Fruit fly (Drosophila melanogaster) whole organism, embryonic: ENCODE results near the gene Pgant7.

Source experiments
- Antp ChIP-seq: fragments of 200-800 bp; sonication (Bioruptor generic); optimal IDR thresholded peaks from 3 replicates; lab custom pipeline; 2016; ENCODE audit warnings: missing biosample characterization, missing genetic modification characterization
- Atf-2 ChIP-seq: fragments of 200-800 bp; sonication (Bioruptor generic); optimal IDR thresholded peaks from 2 replicates; lab custom pipeline; 2016; ENCODE audit warnings: missing biosample characterization, missing genetic modification characterization
- Atf6 ChIP-seq: fragments of 200-800 bp; sonication (Bioruptor generic); IDR thresholded peaks from 2 replicates; pipeline ENCODE4 v1.3.6; 2022; ENCODE audit warnings: missing biosample characterization, missing genetic modification characterization
- Bteb2 ChIP-seq: fragments of 200-800 bp; sonication (Bioruptor generic); optimal IDR thresholded peaks from 2 replicates; lab custom pipeline; 2016; ENCODE audit warnings: missing biosample characterization, missing genetic modification characterization
- CG10321 ChIP-seq: fragments of 200-800 bp; sonication (Bioruptor generic); IDR thresholded peaks from 2 replicates; pipeline ENCODE4 v1.3.6; 2022; ENCODE audit warnings: missing biosample characterization, missing genetic modification characterization
- CG10366 ChIP-seq: fragments of 200-800 bp; sonication (Bioruptor generic); IDR thresholded peaks from 2 replicates; pipeline ENCODE4 v1.3.6; 2022; ENCODE audit warnings: missing biosample characterization, missing genetic modification characterization
- CG17361 ChIP-seq: fragments of 200-800 bp; sonication (Bioruptor generic); IDR thresholded peaks from 3 replicates; pipeline ENCODE4 v1.3.6; 2022; ENCODE audit warnings: missing biosample characterization, missing genetic modification characterization
- CG17568 ChIP-seq: fragments of 200-800 bp; sonication (Bioruptor generic); optimal IDR thresholded peaks from 2 replicates; lab custom pipeline; 2018; ENCODE audit warnings: missing biosample characterization, mild to moderate bottlenecking, missing genetic modification characterization, moderate library complexity
- CG18764 ChIP-seq: fragments of 200-800 bp; sonication (Bioruptor generic); optimal IDR thresholded peaks from 3 replicates; lab custom pipeline; 2016; ENCODE audit warnings: missing biosample characterization, missing genetic modification characterization
- CG34224 ChIP-seq: fragments of 200-800 bp; sonication (Bioruptor generic); IDR thresholded peaks from 3 replicates; pipeline ENCODE4 v1.3.6; 2022; ENCODE audit warnings: missing biosample characterization, missing genetic modification characterization; ENCODE audit not compliant: partially characterized antibody
- CG34422 ChIP-seq: fragments of 200-800 bp; sonication (Bioruptor generic); IDR thresholded peaks from 3 replicates; pipeline ENCODE4 v1.3.6; 2022; ENCODE audit warnings: missing biosample characterization, missing genetic modification characterization
- CG3995 ChIP-seq: fragments of 200-800 bp; sonication (Bioruptor generic); optimal IDR thresholded peaks from 3 replicates; lab custom pipeline; 2016; ENCODE audit warnings: missing biosample characterization, missing genetic modification characterization
- CG4282 ChIP-seq: fragments of 200-800 bp; sonication (Bioruptor generic); optimal IDR thresholded peaks from 2 replicates; lab custom pipeline; 2016; ENCODE audit warnings: missing biosample characterization, missing genetic modification characterization
- CG6254 ChIP-seq: fragments of 200-800 bp; sonication (Bioruptor generic); optimal IDR thresholded peaks from 3 replicates; lab custom pipeline; 2017; ENCODE audit warnings: mild to moderate bottlenecking, missing biosample characterization, missing genetic modification reagents, missing genetic modification characterization
- CG6765 ChIP-seq: fragments of 200-800 bp; sonication (Bioruptor generic); optimal IDR thresholded peaks from 3 replicates; lab custom pipeline; 2017; ENCODE audit warnings: missing biosample characterization, mild to moderate bottlenecking, missing genetic modification characterization
- CG8089 ChIP-seq: fragments of 200-800 bp; sonication (Bioruptor generic); optimal IDR thresholded peaks from 3 replicates; lab custom pipeline; 2016; ENCODE audit warnings: missing biosample characterization, missing genetic modification characterization
- CG8765 ChIP-seq: fragments of 200-800 bp; sonication (Bioruptor generic); IDR thresholded peaks from 2 replicates; pipeline ENCODE4 v1.3.6; 2022; ENCODE audit warnings: missing biosample characterization, missing genetic modification characterization
- CG8944 ChIP-seq: fragments of 200-800 bp; sonication (Bioruptor generic); optimal IDR thresholded peaks from 3 replicates; lab custom pipeline; 2016; ENCODE audit warnings: missing biosample characterization, missing genetic modification characterization
- CG9817 ChIP-seq: fragments of 200-800 bp; sonication (Bioruptor generic); optimal IDR thresholded peaks from 2 replicates; lab custom pipeline; 2018; ENCODE audit warnings: missing biosample characterization, mild to moderate bottlenecking, missing genetic modification characterization, moderate library complexity
- D19B ChIP-seq: fragments of 200-800 bp; sonication (Bioruptor generic); optimal IDR thresholded peaks from 2 replicates; lab custom pipeline; 2017; ENCODE audit warnings: missing biosample characterization, mild to moderate bottlenecking, missing genetic modification characterization
- Doc3 ChIP-seq: fragments of 200-800 bp; sonication (Bioruptor generic); IDR thresholded peaks from 3 replicates; pipeline ENCODE4 v1.3.6; 2022; ENCODE audit warnings: missing biosample characterization, missing genetic modification characterization; ENCODE audit not compliant: partially characterized antibody
- Elba2 ChIP-seq: fragments of 200-800 bp; sonication (Bioruptor generic); optimal IDR thresholded peaks from 3 replicates; lab custom pipeline; 2016; ENCODE audit warnings: missing biosample characterization, missing genetic modification characterization
- NFAT ChIP-seq: fragments of 200-800 bp; sonication (Bioruptor generic); IDR thresholded peaks from 2 replicates; pipeline ENCODE4 v1.3.6; 2022; ENCODE audit warnings: missing biosample characterization, missing genetic modification characterization
- Oli ChIP-seq: fragments of 200-800 bp; sonication (Bioruptor generic); optimal IDR thresholded peaks from 2 replicates; lab custom pipeline; 2018; ENCODE audit warnings: missing biosample characterization, mild to moderate bottlenecking, missing genetic modification characterization, moderate library complexity
- Vsx1 ChIP-seq: fragments of 200-800 bp; sonication (Bioruptor generic); optimal IDR thresholded peaks from 2 replicates; lab custom pipeline; 2017; ENCODE audit warnings: missing biosample characterization, mild to moderate bottlenecking, missing genetic modification characterization, missing genetic modification reagents
- ac ChIP-seq: fragments of 200-800 bp; sonication (Bioruptor generic); optimal IDR thresholded peaks from 3 replicates; lab custom pipeline; 2017; ENCODE audit warnings: missing biosample characterization, mild to moderate bottlenecking, missing genetic modification characterization
- esg ChIP-seq: fragments of 200-800 bp; sonication (Bioruptor generic); conservative IDR thresholded peaks from 2 replicates; pipeline ENCODE4 v1.3.6; 2022; ENCODE audit warnings: missing biosample characterization, missing genetic modification characterization
- exex ChIP-seq: fragments of 200-800 bp; sonication (Bioruptor generic); optimal IDR thresholded peaks from 4 replicates; lab custom pipeline; 2018; ENCODE audit warnings: missing biosample characterization, mild to moderate bottlenecking, missing genetic modification characterization, moderate library complexity
- grn ChIP-seq: fragments of 200-800 bp; sonication (Bioruptor generic); optimal IDR thresholded peaks from 3 replicates; lab custom pipeline; 2017; ENCODE audit warnings: missing biosample characterization, missing genetic modification characterization
- gt ChIP-seq: fragments of 200-800 bp; sonication (Bioruptor generic); IDR thresholded peaks from 2 replicates; pipeline ENCODE4 v1.3.6; 2022; ENCODE audit warnings: missing biosample characterization, missing genetic modification characterization
- inv ChIP-seq: fragments of 200-800 bp; sonication (Bioruptor generic); IDR thresholded peaks from 2 replicates; pipeline ENCODE4 v1.3.6; 2022; ENCODE audit warnings: missing biosample characterization, missing genetic modification characterization; ENCODE audit not compliant: partially characterized antibody
- knrl ChIP-seq: fragments of 200-800 bp; sonication (Bioruptor generic); IDR thresholded peaks from 3 replicates; pipeline ENCODE4 v1.3.6; 2022; ENCODE audit warnings: missing biosample characterization, missing genetic modification characterization; ENCODE audit not compliant: partially characterized antibody
- lbe ChIP-seq: fragments of 200-800 bp; sonication (Bioruptor generic); optimal IDR thresholded peaks from 2 replicates; lab custom pipeline; 2016; ENCODE audit warnings: missing biosample characterization, mild to moderate bottlenecking, missing genetic modification characterization
- nau ChIP-seq: fragments of 200-800 bp; sonication (Bioruptor generic); optimal IDR thresholded peaks from 3 replicates; lab custom pipeline; 2017; ENCODE audit warnings: missing biosample characterization, mild to moderate bottlenecking, missing genetic modification characterization, missing genetic modification reagents
- nmo ChIP-seq: fragments of 200-800 bp; sonication (Bioruptor generic); optimal IDR thresholded peaks from 2 replicates; lab custom pipeline; 2018; ENCODE audit warnings: missing biosample characterization, mild to moderate bottlenecking, missing genetic modification characterization, moderate library complexity
- pb ChIP-seq: fragments of 200-800 bp; sonication (Bioruptor generic); optimal IDR thresholded peaks from 3 replicates; lab custom pipeline; 2016; ENCODE audit warnings: missing biosample characterization, missing genetic modification characterization
- phol ChIP-seq: fragments of 200-800 bp; sonication (Bioruptor generic); optimal IDR thresholded peaks from 3 replicates; lab custom pipeline; 2018; ENCODE audit warnings: missing biosample characterization, mild to moderate bottlenecking, missing genetic modification characterization, moderate library complexity
- prd ChIP-seq, 3 experiments: fragments of >200 bp in 2 of 3; fragments of 200-800 bp in 1 of 3; sonication (Bioruptor generic) in 1 of 3; optimal IDR thresholded peaks in 2 of 3; IDR thresholded peaks in 1 of 3; 2 replicates in 2 of 3; 3 replicates in 1 of 3; pipeline versions ENCODE4 v1.3.6 to Lab custom; 2017 to 2022; ENCODE audit warnings: missing biosample characterization in 1 of 3, missing genetic modification characterization in 1 of 3
- pros ChIP-seq: fragments of 200-800 bp; sonication (Bioruptor generic); optimal IDR thresholded peaks from 3 replicates; lab custom pipeline; 2019; ENCODE audit warnings: missing biosample characterization, mild to moderate bottlenecking, missing genetic modification characterization, moderate library complexity
- run ChIP-seq: fragments of 200-800 bp; sonication (Bioruptor generic); optimal IDR thresholded peaks from 3 replicates; lab custom pipeline; 2018; ENCODE audit warnings: missing biosample characterization, mild to moderate bottlenecking, missing genetic modification characterization
- sd ChIP-seq: fragments of 200-800 bp; sonication (Bioruptor generic); optimal IDR thresholded peaks from 3 replicates; lab custom pipeline; 2018; ENCODE audit warnings: missing biosample characterization, mild to moderate bottlenecking, missing genetic modification characterization, moderate library complexity
- sens ChIP-seq: fragments of 200-800 bp; sonication (Bioruptor generic); peaks from one replicate; lab custom pipeline; 2016; ENCODE audit warnings: missing biosample characterization, missing genetic modification characterization
- shn ChIP-seq: fragments of 200-800 bp; sonication (Bioruptor generic); optimal IDR thresholded peaks from 3 replicates; lab custom pipeline; 2016; ENCODE audit warnings: missing biosample characterization, missing genetic modification characterization
- sna ChIP-seq: fragments of 200-800 bp; sonication (Bioruptor generic); IDR thresholded peaks from 2 replicates; pipeline ENCODE4 v1.3.6; 2022; ENCODE audit warnings: missing biosample characterization, missing genetic modification characterization; ENCODE audit not compliant: partially characterized antibody
- sug ChIP-seq: fragments of 200-800 bp; optimal IDR thresholded peaks from 2 replicates; lab custom pipeline; 2019; ENCODE audit warnings: missing biosample characterization, mild to moderate bottlenecking, missing genetic modification characterization, moderate library complexity
- unc-4 ChIP-seq: fragments of 200-800 bp; sonication (Bioruptor generic); IDR thresholded peaks from 2 replicates; pipeline ENCODE4 v1.3.6; 2022; ENCODE audit warnings: missing biosample characterization, missing genetic modification characterization; ENCODE audit not compliant: partially characterized antibody

Pgant7 gene

DNA sequence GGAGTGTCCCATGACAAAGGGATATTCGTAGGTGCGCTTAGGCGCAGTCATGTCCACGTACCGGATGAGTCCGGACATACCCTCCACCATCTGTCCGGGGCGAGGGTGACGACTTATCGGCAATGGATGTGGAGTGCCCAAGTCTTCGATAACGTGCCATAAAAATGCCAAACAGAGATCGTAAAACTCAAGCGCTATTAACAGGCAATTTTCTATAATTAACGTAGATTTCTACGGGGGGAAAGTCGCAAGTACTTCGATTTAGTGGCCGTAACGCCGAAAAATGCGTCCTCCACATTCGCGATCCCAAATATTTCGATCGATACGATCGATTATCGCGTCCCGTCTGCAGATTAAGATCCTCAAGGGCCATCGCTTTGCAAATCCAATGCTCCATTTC is 9.6 kb upstream of the Pgant7 start:
- TF ChIP-seq exex (tag; lab: Kevin White, UChicago) (peak; percentile 93), knrl (GFP tag; lab: Robert Waterston, UW) (no peak), CG8765 (no peak), CG9817 (no peak), sug (tag; lab: Kevin White, UChicago) (peak; percentile 35)

DNA sequence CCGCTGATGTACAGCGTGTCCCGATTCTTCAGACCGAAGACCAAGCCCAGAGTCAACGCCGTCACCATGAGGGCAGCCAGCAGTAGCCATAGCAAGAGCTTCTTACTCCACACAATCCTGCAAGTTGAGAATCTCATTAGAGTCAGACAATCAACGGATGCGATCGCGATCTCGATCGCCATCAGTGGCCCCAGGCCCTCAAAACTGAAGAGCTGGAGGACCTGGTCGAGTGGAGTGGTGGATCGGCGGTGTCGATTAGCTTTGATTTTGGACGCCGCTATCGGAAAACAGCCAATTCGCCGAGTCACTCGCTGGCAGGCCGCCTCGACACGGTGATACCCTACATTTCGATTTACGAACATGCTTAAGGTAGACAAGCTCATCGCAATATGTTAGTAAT is 8.8 kb upstream of the Pgant7 start:
- TF ChIP-seq sd (tag; lab: Kevin White, UChicago) (no peak), CG17568 (GFP tag; lab: Kevin White, UChicago) (no peak), CG18764 (GFP tag; lab: Kevin White, UChicago) (no peak), CG8089 (GFP tag; lab: Kevin White, UChicago) (no peak), sug (tag; lab: Kevin White, UChicago) (peak; percentile 44), ac (no peak), knrl (GFP tag; lab: Robert Waterston, UW) (no peak), D19B (GFP tag; lab: Kevin White, UChicago) (peak; percentile 20), exex (tag; lab: Kevin White, UChicago) (peak; percentile 59), Atf6 (GFP tag; lab: Robert Waterston, UW) (no peak), lbe (no peak), nmo (GFP tag; lab: Kevin White, UChicago) (no peak), Antp (GFP tag; lab: Kevin White, UChicago) (no peak), sens (GFP tag; lab: Kevin White, UChicago) (peak; percentile 46), CG17361 (GFP tag; lab: Robert Waterston, UW) (no peak), pros (GFP tag; lab: Kevin White, UChicago) (no peak), phol (tag; lab: Kevin White, UChicago) (no peak), pb (no peak), CG6765 (GFP tag; lab: Kevin White, UChicago) (no peak), CG34422 (GFP tag; lab: Robert Waterston, UW) (no peak), grn (GFP tag; lab: Kevin White, UChicago) (peak; percentile 50), CG8944 (GFP tag; lab: Kevin White, UChicago) (no peak), Oli (tag; lab: Kevin White, UChicago) (no peak), CG3995 (GFP tag; lab: Kevin White, UChicago) (no peak), CG6254 (GFP tag; lab: Kevin White, UChicago) (no peak), inv (GFP tag; lab: Robert Waterston, UW) (no peak), CG10321 (GFP tag; lab: Robert Waterston, UW) (no peak), nau (GFP tag; lab: Kevin White, UChicago) (no peak)
- TF ChIP-seq, all 482 proteins: peak for 5

DNA sequence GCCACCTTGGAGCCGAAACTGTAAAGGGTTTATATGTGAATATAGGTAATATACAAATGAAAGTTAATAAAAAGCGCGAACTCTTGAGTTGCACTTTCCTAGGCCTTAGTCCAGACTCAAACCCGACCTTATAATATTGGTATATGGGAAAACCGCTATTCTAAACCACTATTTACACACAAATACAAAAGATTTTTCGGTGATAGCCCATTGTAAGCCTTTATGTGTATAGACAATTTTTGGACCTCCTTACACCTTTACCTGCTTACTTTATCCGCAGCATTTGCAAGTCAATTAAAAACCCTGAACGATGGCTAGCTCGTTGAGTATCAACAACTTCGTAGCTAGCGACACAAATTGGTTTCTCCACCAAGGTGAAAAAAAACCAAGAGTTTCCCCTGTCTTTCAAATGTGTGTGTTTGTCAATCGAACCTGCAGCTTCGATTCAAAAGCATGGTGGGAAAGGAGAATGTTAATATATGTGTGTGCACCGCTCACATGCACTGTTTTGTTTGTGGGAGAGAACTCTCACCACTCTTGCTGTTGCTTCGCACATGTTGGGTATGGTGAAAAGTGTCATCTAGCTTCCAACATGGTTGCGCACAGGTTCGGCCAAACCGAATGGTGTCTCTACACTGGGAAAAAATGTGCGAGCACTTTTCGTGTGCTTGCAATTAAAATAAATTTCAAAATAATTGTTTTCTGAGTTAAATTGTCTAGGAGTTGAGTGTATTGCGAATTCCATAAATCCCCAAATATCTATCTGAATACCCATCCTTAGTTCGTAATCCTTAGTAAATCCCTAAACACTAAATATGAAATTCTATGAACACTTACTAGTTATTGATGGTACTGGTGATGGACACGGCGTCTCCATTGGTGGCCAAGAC is 7.1 kb upstream of the Pgant7 start:
- TF ChIP-seq CG4282 (GFP tag; lab: Kevin White, UChicago), result peak; percentile 16
- TF ChIP-seq Bteb2 (GFP tag; lab: Kevin White, UChicago), result peak; percentile 68
- peak; percentile 35 for TF ChIP-seq Vsx1 (GFP tag; lab: Kevin White, UChicago)
- no peak for TF ChIP-seq unc-4
- no peak for TF ChIP-seq sna (GFP tag; lab: Robert Waterston, UW)
- no peak for TF ChIP-seq CG34224
- no peak for TF ChIP-seq run (tag; lab: Kevin White, UChicago)
- TF ChIP-seq esg (GFP tag; lab: Robert Waterston, UW), result peak; percentile 67
- no peak for TF ChIP-seq gt (GFP tag; lab: Robert Waterston, UW)
- no peak for TF ChIP-seq Elba2 (GFP tag; lab: Kevin White, UChicago)
- TF ChIP-seq Atf-2 (GFP tag; lab: Kevin White, UChicago), result peak; percentile 78
- TF ChIP-seq Doc3, result no peak
- TF ChIP-seq NFAT (GFP tag; lab: Robert Waterston, UW), result peak; percentile 69
- TF ChIP-seq CG10366 (GFP tag; lab: Robert Waterston, UW), result peak; percentile 74
- no peak for TF ChIP-seq prd (optimal IDR thresholded peaks at IDR 0.05; lab: Kevin White, UChicago)
- TF ChIP-seq prd (GFP tag; IDR thresholded peaks at IDR 0.05; lab: Robert Waterston, UW), result peak; percentile 81
- peak; percentile 64 for TF ChIP-seq shn (GFP tag; lab: Kevin White, UChicago)
